Worm (Caenorhabditis elegans): ENCODE results near the gene F53F4.7.

ce11 chrV:13625517-13626097 lies 11.8 kb upstream of the F53F4.7 start, which contains the start of the genes nduv-2 and F53F4.12:
- TF ChIP-seq lin-1 (GFP tag; IDR thresholded peaks at IDR 0.05) (no peak), lin-29 (GFP tag; IDR thresholded peaks at IDR 0.05) (no peak), nhr-6 (tag; optimal IDR thresholded peaks at IDR 0.05) (no peak)

All from whole organism, L4 larva.